Worm (Caenorhabditis elegans): ENCODE data around the gene Y62H9A.4.

DNA sequence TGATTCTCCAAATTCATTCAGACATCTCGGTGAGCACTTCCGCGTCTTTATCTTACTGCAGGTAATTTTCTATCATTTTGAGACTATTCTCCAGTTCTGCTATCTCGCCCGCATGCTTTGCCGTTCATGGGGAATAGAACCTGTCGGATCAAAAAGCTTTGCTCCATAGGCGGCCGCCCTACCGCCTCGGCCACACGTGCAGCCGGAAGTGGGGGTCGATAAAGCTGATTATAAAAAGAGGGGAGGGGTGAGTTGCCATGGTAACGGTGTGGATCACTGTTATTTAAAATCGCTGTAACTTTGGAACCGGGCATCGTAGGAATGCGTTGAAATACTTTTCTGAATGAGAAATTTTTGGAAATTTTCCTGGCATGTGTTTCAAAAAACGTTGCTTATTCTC is 9.5 kb upstream of the Y62H9A.4 start:
- TF ChIP-seq flt-1 (GFP tag; IDR thresholded peaks at IDR 0.05) (no peak), ztf-29 (GFP tag; IDR thresholded peaks at IDR 0.05) (no peak), ztf-23 (GFP tag; IDR thresholded peaks at IDR 0.05) (no peak), tab-1 (GFP tag; IDR thresholded peaks at IDR 0.05) (no peak), klf-2 (GFP tag; conservative IDR thresholded peaks at IDR 0.05) (no peak), cog-1 (tag; optimal IDR thresholded peaks at IDR 0.05) (no peak)
